Worm (Caenorhabditis elegans): ENCODE results near the gene ges-1.
A peak's percentile ranks its signal among the peaks of the same experiment; 100 is the strongest.

ce11 chrV:1438205-1438604 is 6.3 kb upstream of the ges-1 start:
- TF ChIP-seq ama-1 (optimal IDR thresholded peaks at IDR 0.05) (no peak), tra-1 (GFP tag; IDR thresholded peaks at IDR 0.05) (no peak), dmd-8 (GFP tag; IDR thresholded peaks at IDR 0.05) (no peak), nhr-76 (tag; optimal IDR thresholded peaks at IDR 0.05) (no peak), unc-130 (GFP tag; optimal IDR thresholded peaks at IDR 0.05) (no peak), ztf-11 (tag; optimal IDR thresholded peaks at IDR 0.05) (no peak), nhr-102 (tag; optimal IDR thresholded peaks at IDR 0.05) (no peak), pqm-1 (tag; optimal IDR thresholded peaks at IDR 0.05) (no peak), lin-13 (GFP tag; optimal IDR thresholded peaks at IDR 0.05) (no peak), hlh-30 (tag; optimal IDR thresholded peaks at IDR 0.05; ENCODE audit: insufficient read depth) (peak; percentile 6), lim-7 (GFP tag; IDR thresholded peaks at IDR 0.05) (no peak)
